Fruit fly (Drosophila melanogaster) whole organism, pupa: Measurements from ENCODE around the gene CG5614.

Experiments used
- CG10348 ChIP-seq: fragments of 200-800 bp; sonication (Bioruptor generic); IDR thresholded peaks from 2 replicates; pipeline ENCODE4 v1.3.6; 2022; ENCODE audit warnings: missing biosample characterization, missing genetic modification characterization
- CG12605 ChIP-seq: fragments of 200-800 bp; sonication (Bioruptor generic); IDR thresholded peaks from 2 replicates; pipeline ENCODE4 v1.3.6; 2022; ENCODE audit warnings: missing biosample characterization, missing genetic modification characterization
- CG13204 ChIP-seq: fragments of 200-800 bp; sonication (Bioruptor generic); optimal IDR thresholded peaks from 2 replicates; lab custom pipeline; 2018; ENCODE audit warnings: missing biosample characterization, mild to moderate bottlenecking, missing genetic modification characterization, moderate library complexity
- CG14655 ChIP-seq: fragments of 200-800 bp; sonication (Bioruptor generic); optimal IDR thresholded peaks from 3 replicates; lab custom pipeline; 2017; ENCODE audit warnings: mild to moderate bottlenecking, missing biosample characterization, missing genetic modification reagents, missing genetic modification characterization
- CG15710 ChIP-seq: fragments of 200-800 bp; sonication (Bioruptor generic); optimal IDR thresholded peaks from 2 replicates; lab custom pipeline; 2018; ENCODE audit warnings: missing biosample characterization, mild to moderate bottlenecking, missing genetic modification characterization, moderate library complexity
- CG17806 ChIP-seq: fragments of 200-800 bp; sonication (Bioruptor generic); optimal IDR thresholded peaks from 2 replicates; lab custom pipeline; 2018; ENCODE audit warnings: missing biosample characterization, mild to moderate bottlenecking, missing genetic modification characterization, moderate library complexity
- CG32121 ChIP-seq: fragments of 200-800 bp; sonication (Bioruptor generic); IDR thresholded peaks from 2 replicates; pipeline ENCODE4 v1.3.6; 2022; ENCODE audit warnings: missing biosample characterization, missing genetic modification characterization
- CG34367 ChIP-seq: fragments of 200-800 bp; sonication (Bioruptor generic); optimal IDR thresholded peaks from 2 replicates; lab custom pipeline; 2018; ENCODE audit warnings: missing biosample characterization, mild to moderate bottlenecking, missing genetic modification characterization
- CG4496 ChIP-seq: fragments of 200-800 bp; sonication (Bioruptor generic); IDR thresholded peaks from 3 replicates; pipeline ENCODE4 v1.3.6; 2022; ENCODE audit warnings: missing biosample characterization, missing genetic modification characterization
- CG8159 ChIP-seq: fragments of 200-800 bp; sonication (Bioruptor generic); optimal IDR thresholded peaks from 3 replicates; lab custom pipeline; 2018; ENCODE audit warnings: missing biosample characterization, mild to moderate bottlenecking, missing genetic modification characterization, moderate library complexity
- CG8301 ChIP-seq: fragments of 200-800 bp; sonication (Bioruptor generic); optimal IDR thresholded peaks from 2 replicates; lab custom pipeline; 2018; ENCODE audit warnings: missing biosample characterization, mild to moderate bottlenecking, missing genetic modification characterization
- CG9948 ChIP-seq: fragments of 200-800 bp; sonication (Bioruptor generic); optimal IDR thresholded peaks from 2 replicates; lab custom pipeline; 2018; ENCODE audit warnings: missing biosample characterization, mild to moderate bottlenecking, missing genetic modification characterization, moderate library complexity
- D1 ChIP-seq: fragments of 200-800 bp; sonication (Bioruptor generic); optimal IDR thresholded peaks from 2 replicates; lab custom pipeline; 2018; ENCODE audit warnings: missing biosample characterization, mild to moderate bottlenecking, missing genetic modification characterization, moderate library complexity
- EcR ChIP-seq: fragments of 200-800 bp; sonication (Bioruptor generic); optimal IDR thresholded peaks from 3 replicates; lab custom pipeline; 2019; ENCODE audit warnings: missing biosample characterization, missing genetic modification characterization, mild to moderate bottlenecking, moderate library complexity, missing genetic modification reagents
- Ets98B ChIP-seq: fragments of 200-800 bp; sonication (Bioruptor generic); IDR thresholded peaks from 2 replicates; pipeline ENCODE4 v1.3.6; 2022; ENCODE audit warnings: missing biosample characterization, missing genetic modification characterization
- Pif1A ChIP-seq: fragments of 200-800 bp; sonication (Bioruptor generic); optimal IDR thresholded peaks from 3 replicates; lab custom pipeline; 2016; ENCODE audit warnings: missing biosample characterization, missing genetic modification characterization
- Pif1B ChIP-seq: fragments of 200-800 bp; sonication (Bioruptor generic); optimal IDR thresholded peaks from 3 replicates; lab custom pipeline; 2016; ENCODE audit warnings: missing biosample characterization, missing genetic modification characterization
- Snoo ChIP-seq: fragments of 200-800 bp; sonication (Bioruptor generic); optimal IDR thresholded peaks from 3 replicates; lab custom pipeline; 2017; ENCODE audit warnings: missing biosample characterization, mild to moderate bottlenecking, missing genetic modification characterization, inconsistent platforms
- fd96Ca ChIP-seq: fragments of 200-800 bp; sonication (Bioruptor generic); IDR thresholded peaks from 3 replicates; pipeline ENCODE4 v1.3.6; 2022; ENCODE audit warnings: missing biosample characterization, missing genetic modification characterization
- gl ChIP-seq: fragments of 200-800 bp; sonication (Bioruptor generic); optimal IDR thresholded peaks from 2 replicates; lab custom pipeline; 2018; ENCODE audit warnings: missing biosample characterization, mild to moderate bottlenecking, missing genetic modification characterization
- rn ChIP-seq: fragments of 200-800 bp; sonication (Bioruptor generic); IDR thresholded peaks from 2 replicates; pipeline ENCODE4 v1.3.6; 2022; ENCODE audit warnings: missing biosample characterization, missing genetic modification characterization

The CG5614 gene

DNA sequence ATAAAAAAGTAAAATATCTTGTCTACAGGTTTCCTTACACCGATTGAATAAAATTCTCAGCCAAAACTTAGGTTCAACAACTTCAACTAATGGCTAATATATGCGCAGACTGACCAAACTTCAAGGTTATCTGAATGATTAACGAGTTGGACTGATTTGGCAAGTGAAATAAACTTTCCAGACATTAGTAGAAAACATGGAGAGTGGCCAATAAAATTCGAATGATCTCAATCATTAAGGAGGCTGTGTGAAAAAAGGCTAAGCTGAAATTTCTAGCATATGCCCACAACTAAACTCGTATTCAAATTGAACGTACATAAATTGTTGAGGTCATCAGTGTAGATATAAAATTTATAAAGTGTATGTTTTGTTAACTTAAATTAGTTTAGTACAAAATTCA is at the start of gene CG5614:
CG5614 (plus strand) TSS at position 301 of the 400 bp plus-strand sequence.
- TF ChIP-seq CG4496 (GFP tag; lab: Robert Waterston, UW): no peak
- TF ChIP-seq CG10348: no peak
- no peak for TF ChIP-seq EcR (GFP tag; lab: Kevin White, UChicago)
- TF ChIP-seq fd96Ca (GFP tag; lab: Robert Waterston, UW): no peak
- TF ChIP-seq CG13204 (GFP tag; lab: Kevin White, UChicago): no peak
- TF ChIP-seq Pif1B (GFP tag; lab: Kevin White, UChicago): no peak
- no peak for TF ChIP-seq CG14655 (GFP tag; lab: Kevin White, UChicago)
- no peak for TF ChIP-seq CG8301 (tag; lab: Kevin White, UChicago)
- TF ChIP-seq gl (tag; lab: Kevin White, UChicago): no peak
- no peak for TF ChIP-seq Pif1A (GFP tag; lab: Kevin White, UChicago)
- no peak for TF ChIP-seq CG34367 (tag; lab: Kevin White, UChicago)
- TF ChIP-seq Snoo (tag; lab: Kevin White, UChicago): no peak
- TF ChIP-seq CG17806 (tag; lab: Kevin White, UChicago): no peak
- TF ChIP-seq CG32121 (GFP tag; lab: Robert Waterston, UW): no peak
- no peak for TF ChIP-seq rn
- no peak for TF ChIP-seq D1
- no peak for TF ChIP-seq CG15710
- TF ChIP-seq CG9948 (tag; lab: Kevin White, UChicago): no peak
- no peak for TF ChIP-seq Ets98B (GFP tag; lab: Robert Waterston, UW)
- TF ChIP-seq CG12605 (GFP tag; lab: Robert Waterston, UW): no peak

DNA sequence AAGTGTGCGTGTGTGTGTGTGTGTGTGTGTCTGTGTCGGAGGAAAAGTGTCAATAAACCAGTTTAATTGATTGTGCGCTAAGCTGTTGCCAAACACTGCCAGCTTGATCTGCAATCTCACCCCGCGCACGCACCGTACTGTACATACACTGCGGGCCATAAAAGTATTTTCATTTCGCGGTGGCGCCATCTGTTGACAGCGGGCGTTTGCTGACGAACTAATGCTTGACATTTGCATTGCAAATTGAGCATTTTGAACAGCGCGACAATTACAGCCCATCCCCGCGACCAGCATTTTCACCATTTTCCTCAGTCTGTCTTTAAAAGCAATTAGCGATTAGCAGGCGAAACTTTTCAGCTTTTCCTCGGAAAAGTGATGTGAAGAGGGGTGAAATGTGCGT is 49.0 kb upstream of the CG5614 start:
- TF ChIP-seq Snoo (tag; lab: Kevin White, UChicago) (no peak), CG17806 (tag; lab: Kevin White, UChicago) (no peak), D1 (no peak), CG12605 (GFP tag; lab: Robert Waterston, UW) (no peak), CG8301 (tag; lab: Kevin White, UChicago) (no peak), fd96Ca (GFP tag; lab: Robert Waterston, UW) (no peak), CG10348 (no peak), CG32121 (GFP tag; lab: Robert Waterston, UW) (no peak), Pif1B (GFP tag; lab: Kevin White, UChicago) (no peak), Ets98B (GFP tag; lab: Robert Waterston, UW) (no peak)

DNA sequence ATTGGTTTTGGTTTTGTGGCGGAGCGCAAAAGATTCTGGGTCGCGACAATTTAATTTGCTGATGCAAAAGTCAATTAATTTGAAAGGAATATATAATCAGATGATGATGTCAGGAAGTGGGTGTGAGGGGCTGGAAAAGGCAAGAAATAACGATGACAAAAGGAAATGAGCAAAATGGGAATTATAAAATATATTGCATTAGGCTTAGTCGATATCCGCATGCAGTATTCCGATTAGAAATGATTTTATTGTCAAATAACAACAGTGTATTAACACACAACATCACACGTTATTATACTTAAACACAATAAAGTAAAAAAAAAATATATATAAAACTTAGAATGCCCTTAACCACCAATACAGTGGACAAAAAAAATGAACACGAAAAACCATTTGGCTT is 48.2 kb upstream of the CG5614 start, which contains the start of gene CG34274:
CG34274 (plus strand) TSS at position 301 of the 400 bp plus-strand sequence.
- TF ChIP-seq CG14655 (GFP tag; lab: Kevin White, UChicago) (no peak), CG15710 (no peak), EcR (GFP tag; lab: Kevin White, UChicago) (no peak), CG9948 (tag; lab: Kevin White, UChicago) (no peak), CG8159 (tag; lab: Kevin White, UChicago) (no peak), fd96Ca (GFP tag; lab: Robert Waterston, UW) (no peak), CG4496 (GFP tag; lab: Robert Waterston, UW) (no peak)

DNA sequence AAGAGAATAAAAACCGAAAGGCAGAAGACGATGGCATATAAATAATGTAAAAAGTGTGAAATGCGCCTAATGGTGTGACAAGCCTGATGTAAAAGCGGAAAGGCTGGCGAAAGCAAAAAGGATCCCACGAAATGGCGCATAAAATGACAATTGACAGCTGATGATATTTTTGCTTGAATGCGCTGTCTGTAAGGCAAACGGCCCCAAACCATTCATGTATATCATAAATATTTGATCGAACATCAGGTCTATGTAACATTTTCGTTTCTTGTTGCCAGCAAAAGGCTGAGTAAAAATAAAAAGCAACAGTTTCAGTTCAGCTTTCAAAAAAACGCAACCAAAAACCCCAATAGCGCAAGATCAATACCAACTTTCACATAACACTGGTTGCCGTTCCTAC is 35.3 kb upstream of the CG5614 start, which contains the start of gene CG4520:
CG4520 (plus strand) TSS at position 301 of the 400 bp plus-strand sequence.
- no peak for TF ChIP-seq CG13204 (GFP tag; lab: Kevin White, UChicago)
- TF ChIP-seq CG10348: no peak
- no peak for TF ChIP-seq CG4496 (GFP tag; lab: Robert Waterston, UW)

DNA sequence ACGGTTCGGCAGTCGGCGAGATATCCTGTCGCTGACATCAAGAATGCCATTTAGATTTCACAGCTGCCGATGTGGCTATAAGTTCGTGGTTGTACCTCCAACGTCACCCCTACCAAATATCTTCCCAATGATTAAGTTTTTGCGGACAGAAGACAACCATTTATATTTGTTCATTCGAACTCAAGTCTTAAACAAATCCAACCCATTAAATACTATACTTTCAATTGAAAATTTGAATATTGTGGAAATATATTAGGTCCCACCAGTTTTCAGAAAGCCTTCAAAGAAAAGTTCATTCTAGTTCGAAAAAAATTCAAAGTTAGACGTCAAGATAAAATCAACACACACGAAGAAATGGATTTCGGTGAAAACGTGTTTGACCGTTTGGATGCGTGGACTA is 16.8 kb upstream of the CG5614 start, which contains the start of gene CG12784:
CG12784 (plus strand) TSS at position 301 of the 400 bp plus-strand sequence.
- no peak for TF ChIP-seq CG8159 (tag; lab: Kevin White, UChicago)
- TF ChIP-seq gl (tag; lab: Kevin White, UChicago): no peak
- TF ChIP-seq EcR (GFP tag; lab: Kevin White, UChicago): no peak
- TF ChIP-seq CG34367 (tag; lab: Kevin White, UChicago): no peak
- TF ChIP-seq rn: no peak
- no peak for TF ChIP-seq CG32121 (GFP tag; lab: Robert Waterston, UW)
- TF ChIP-seq CG10348: no peak
- no peak for TF ChIP-seq fd96Ca (GFP tag; lab: Robert Waterston, UW)
- no peak for TF ChIP-seq CG9948 (tag; lab: Kevin White, UChicago)
- TF ChIP-seq CG14655 (GFP tag; lab: Kevin White, UChicago): no peak
- no peak for TF ChIP-seq Ets98B (GFP tag; lab: Robert Waterston, UW)
- TF ChIP-seq CG13204 (GFP tag; lab: Kevin White, UChicago): no peak
- TF ChIP-seq D1: no peak
- no peak for TF ChIP-seq CG8301 (tag; lab: Kevin White, UChicago)
- TF ChIP-seq Pif1A (GFP tag; lab: Kevin White, UChicago): no peak
- TF ChIP-seq CG15710: no peak
- no peak for TF ChIP-seq Snoo (tag; lab: Kevin White, UChicago)

DNA sequence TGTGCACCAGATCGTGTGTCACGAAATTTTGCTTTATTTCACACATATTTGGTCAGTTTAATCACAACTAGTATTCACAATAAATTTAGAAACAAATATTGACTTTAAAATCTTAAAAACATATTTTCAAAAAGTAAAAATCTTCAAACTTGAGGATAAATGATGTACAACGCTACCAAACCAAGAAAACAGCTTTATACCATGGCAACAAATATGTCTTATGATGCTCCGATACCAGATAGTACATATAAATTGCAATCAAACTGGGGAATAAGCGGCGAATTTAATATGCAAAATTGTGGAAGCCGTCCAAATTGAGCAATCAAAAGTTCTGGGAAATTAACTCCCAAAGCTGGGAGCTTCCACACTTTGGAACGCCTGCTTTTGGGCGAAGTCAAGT is 12.3 kb upstream of the CG5614 start, which contains the start of gene CG5623:
CG5623 (minus strand) TSS at position 101 of the 400 bp plus-strand sequence.
- TF ChIP-seq Snoo (tag; lab: Kevin White, UChicago) (no peak), D1 (no peak), Pif1B (GFP tag; lab: Kevin White, UChicago) (no peak), CG14655 (GFP tag; lab: Kevin White, UChicago) (no peak), rn (no peak), CG8159 (tag; lab: Kevin White, UChicago) (no peak), CG12605 (GFP tag; lab: Robert Waterston, UW) (no peak), fd96Ca (GFP tag; lab: Robert Waterston, UW) (no peak), CG13204 (GFP tag; lab: Kevin White, UChicago) (no peak), CG4496 (GFP tag; lab: Robert Waterston, UW) (no peak), Ets98B (GFP tag; lab: Robert Waterston, UW) (no peak), EcR (GFP tag; lab: Kevin White, UChicago) (no peak), gl (tag; lab: Kevin White, UChicago) (no peak), CG9948 (tag; lab: Kevin White, UChicago) (no peak), CG34367 (tag; lab: Kevin White, UChicago) (no peak), Pif1A (GFP tag; lab: Kevin White, UChicago) (no peak), CG10348 (no peak)
